Fruit fly (Drosophila melanogaster) whole organism, embryonic: ENCODE data around the gene Inx3.

ENCODE experiments used
- Atf6 ChIP-seq: fragments of 200-800 bp; sonication (Bioruptor generic); IDR thresholded peaks from 2 replicates; pipeline ENCODE4 v1.3.6; 2022; ENCODE audit warnings: missing biosample characterization, missing genetic modification characterization
- Awh ChIP-seq: fragments of 200-800 bp; sonication (Bioruptor generic); IDR thresholded peaks from 2 replicates; pipeline ENCODE4, ENCODE4 v1.3.6; 2022; ENCODE audit warnings: missing biosample characterization, missing genetic modification characterization
- CG12744 ChIP-seq: fragments of 200-800 bp; sonication (Bioruptor generic); optimal IDR thresholded peaks from 2 replicates; lab custom pipeline; 2016; ENCODE audit warnings: missing biosample characterization, missing genetic modification characterization
- CG6272 ChIP-seq: fragments of 200-800 bp; sonication (Bioruptor generic); IDR thresholded peaks from 2 replicates; pipeline ENCODE4 v1.3.6; 2022; ENCODE audit warnings: missing biosample characterization, missing genetic modification characterization
- HLHmδ ChIP-seq: fragments of 200-800 bp; sonication (Bioruptor generic); optimal IDR thresholded peaks from 2 replicates; lab custom pipeline; 2018; ENCODE audit warnings: missing biosample characterization, mild to moderate bottlenecking, missing genetic modification characterization, moderate library complexity
- Hsf ChIP-seq: fragments of 200-800 bp; sonication (Bioruptor generic); optimal IDR thresholded peaks from 3 replicates; lab custom pipeline; 2016; ENCODE audit warnings: missing biosample characterization, missing genetic modification characterization
- Taf1 ChIP-seq: fragments of 200-800 bp; sonication (Bioruptor generic); IDR thresholded peaks from 2 replicates; pipeline ENCODE4 v1.3.6; 2022; ENCODE audit warnings: missing biosample characterization, missing genetic modification characterization
- dimm ChIP-seq: fragments of 200-800 bp; sonication (Bioruptor generic); IDR thresholded peaks from 2 replicates; pipeline ENCODE4 v1.3.6; 2022; ENCODE audit warnings: missing biosample characterization, missing genetic modification characterization
- pan ChIP-seq, 4 experiments: fragments of >200 bp in 3 of 4; fragments of 200-800 bp in 1 of 4; sonication (Bioruptor generic) in 1 of 4; optimal IDR thresholded peaks in 3 of 4; IDR thresholded peaks in 1 of 4; 2 replicates each; pipeline versions ENCODE4 v1.3.6 to Lab custom; 2017 to 2022; ENCODE audit warnings: missing biosample characterization in 2 of 4, missing genetic modification characterization in 2 of 4, mixed read lengths in 1 of 4
- sc ChIP-seq, 3 experiments: fragments of >200 bp in 2 of 3; fragments of 200-800 bp in 1 of 3; sonication (Bioruptor generic) in 1 of 3; optimal IDR thresholded peaks; 2 replicates in 2 of 3; 3 replicates in 1 of 3; lab custom pipeline; 2017; ENCODE audit warnings: mild to moderate bottlenecking in 1 of 3, missing biosample characterization in 1 of 3, missing genetic modification characterization in 1 of 3, missing genetic modification reagents in 1 of 3
- sens ChIP-seq: fragments of 200-800 bp; sonication (Bioruptor generic); peaks from one replicate; lab custom pipeline; 2016; ENCODE audit warnings: missing biosample characterization, missing genetic modification characterization

DNA sequence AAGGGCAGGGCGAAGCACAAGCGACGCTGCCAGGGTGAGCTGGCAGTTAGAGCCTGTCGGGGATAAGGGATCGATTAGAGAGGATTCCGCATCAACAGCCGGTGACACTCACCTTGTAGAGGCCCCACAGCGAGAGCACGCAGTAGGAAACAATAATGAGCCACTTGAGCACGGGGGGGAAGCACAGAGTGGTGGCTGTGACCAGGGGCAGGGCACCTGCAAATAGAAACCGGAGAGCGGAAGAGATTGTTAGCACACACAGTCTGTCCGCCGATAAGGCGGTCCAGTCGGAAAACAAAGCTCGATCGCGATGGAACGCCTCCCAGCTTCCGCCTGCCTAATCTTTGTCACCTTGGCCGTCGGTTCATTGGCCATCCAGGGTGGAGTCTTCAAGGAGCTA lies 13.3 kb upstream of the Inx3 start, which contains the start of gene Nepl17:
- TF ChIP-seq sens (GFP tag; lab: Kevin White, UChicago) (no peak), CG12744 (GFP tag; lab: Kevin White, UChicago) (no peak), Atf6 (GFP tag; lab: Robert Waterston, UW) (no peak), HLHmδ (no peak), pan (optimal IDR thresholded peaks at IDR 0.05; lab: Kevin White, UChicago) (no peak), pan (GFP tag; optimal IDR thresholded peaks at IDR 0.05 in 1 of 2, IDR thresholded peaks at IDR 0.05 in 1 of 2) (no peak), Hsf (GFP tag; lab: Kevin White, UChicago) (no peak), sc (optimal IDR thresholded peaks at IDR 0.05; lab: Kevin White, UChicago) (no peak), sc (GFP tag; optimal IDR thresholded peaks at IDR 0.05; lab: Kevin White, UChicago) (no peak), Awh (GFP tag; lab: Robert Waterston, UW) (no peak), Taf1 (GFP tag; lab: Robert Waterston, UW) (no peak), CG6272 (no peak), dimm (GFP tag; lab: Robert Waterston, UW) (no peak)
